Fruit fly (Drosophila melanogaster): Measurements from ENCODE around the gene CG17239.

DNA sequence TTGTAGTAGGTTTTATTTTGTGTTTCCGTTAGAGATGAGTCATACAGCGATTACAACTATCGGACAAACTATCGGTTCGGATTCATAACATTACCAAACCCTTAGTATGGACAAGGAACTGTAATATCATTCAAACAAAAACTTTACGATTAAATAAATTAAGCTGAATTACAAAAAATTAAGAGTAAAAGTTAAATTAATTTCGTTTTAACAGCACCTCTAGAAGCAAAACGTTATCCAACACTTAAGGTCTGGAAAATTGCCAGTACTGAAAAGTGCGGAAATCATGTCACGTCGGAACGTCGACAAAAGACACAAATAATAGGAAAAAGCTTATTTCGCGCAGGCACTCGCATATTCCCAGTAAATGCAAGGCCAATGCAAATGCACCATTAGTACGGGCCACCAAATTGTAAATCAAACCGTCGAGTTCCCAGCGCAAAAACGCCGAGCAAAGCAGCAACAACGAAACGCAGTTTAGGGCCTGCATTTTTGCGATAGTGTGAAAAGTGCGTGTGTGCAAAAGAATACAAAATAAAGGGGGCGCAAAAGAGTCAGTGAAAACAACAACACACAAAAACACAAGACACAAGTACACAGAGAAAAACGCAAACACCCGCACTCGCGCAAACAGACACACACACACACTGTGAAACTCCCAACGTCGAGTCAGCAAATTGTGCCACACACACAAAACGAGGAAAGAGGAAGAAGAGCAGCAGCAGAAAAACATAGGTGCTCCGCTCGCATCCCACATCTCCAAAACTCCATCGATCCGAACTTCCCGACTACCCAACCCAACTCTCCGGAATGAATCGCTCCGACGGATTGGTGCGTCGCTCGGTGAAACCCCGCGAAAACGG, 25.7 kb downstream of the CG17239 start, which contains the start of the genes CG15387 and sau:
- TF ChIP-seq CG10348 (GFP tag; IDR thresholded peaks at IDR 0.05) (no peak), EcR (GFP tag; optimal IDR thresholded peaks at IDR 0.05) (no peak), CG17806 (tag; optimal IDR thresholded peaks at IDR 0.05) (peak; percentile 62), CG34367 (tag; optimal IDR thresholded peaks at IDR 0.05) (peak; percentile 72), gl (tag; optimal IDR thresholded peaks at IDR 0.05) (peak; percentile 17), Snoo (tag; optimal IDR thresholded peaks at IDR 0.05) (peak; percentile 76), CG8159 (tag; optimal IDR thresholded peaks at IDR 0.05) (peak; percentile 77), CG8301 (tag; optimal IDR thresholded peaks at IDR 0.05) (peak; percentile 69), CG12605 (GFP tag; IDR thresholded peaks at IDR 0.05) (no peak), CG9948 (tag; optimal IDR thresholded peaks at IDR 0.05) (peak; percentile 56), Pif1B (GFP tag; optimal IDR thresholded peaks at IDR 0.05) (peak; percentile 65), fd96Ca (GFP tag; IDR thresholded peaks at IDR 0.05) (peak; percentile 75)

All from whole organism, pupa.